Fruit fly (Drosophila melanogaster) whole organism, wandering third instar larva: ENCODE results near the gene ast.

ENCODE experiments used
- Abd-B ChIP-seq: fragments of >200 bp; optimal IDR thresholded peaks from 2 replicates; lab custom pipeline; 2017; ENCODE audit warnings: missing biosample characterization, missing genetic modification characterization
- CG32264 ChIP-seq: fragments of 200-800 bp; sonication (Bioruptor generic); optimal IDR thresholded peaks from 2 replicates; lab custom pipeline; 2016; ENCODE audit warnings: missing biosample characterization, missing genetic modification characterization
- CG9705 ChIP-seq: fragments of 200-800 bp; sonication (Bioruptor generic); optimal IDR thresholded peaks from 2 replicates; lab custom pipeline; 2018; ENCODE audit warnings: missing biosample characterization, mild to moderate bottlenecking, missing genetic modification characterization
- CrebA ChIP-seq: fragments of 200-800 bp; sonication (Bioruptor generic); optimal IDR thresholded peaks from 2 replicates; lab custom pipeline; 2016; ENCODE audit warnings: missing biosample characterization, mild to moderate bottlenecking, missing genetic modification characterization, borderline replicate concordance
- Dfd ChIP-seq: fragments of >200 bp; optimal IDR thresholded peaks from 2 replicates; lab custom pipeline; 2017; ENCODE audit warnings: missing biosample characterization, missing genetic modification characterization
- Dif ChIP-seq: fragments of 200-275, 200-300 bp; sonication (Bioruptor generic); optimal IDR thresholded peaks from 2 replicates; lab custom pipeline; 2018; ENCODE audit warnings: missing biosample characterization, missing genetic modification characterization; ENCODE audit not compliant: partially characterized antibody
- GATAd ChIP-seq: sonication (Bioruptor generic); optimal IDR thresholded peaks from 2 replicates; lab custom pipeline; 2016; ENCODE audit warnings: missing biosample characterization, missing genetic modification characterization
- HLH106 ChIP-seq: fragments of 200-800 bp; optimal IDR thresholded peaks from 3 replicates; lab custom pipeline; 2019; ENCODE audit warnings: missing biosample characterization, mild to moderate bottlenecking, missing genetic modification characterization, moderate library complexity
- Hnf4 ChIP-seq: fragments of 200-800 bp; sonication (Bioruptor generic); optimal IDR thresholded peaks from 2 replicates; lab custom pipeline; 2016; ENCODE audit warnings: missing biosample characterization, mild to moderate bottlenecking, missing genetic modification characterization
- Hr78 ChIP-seq: fragments of >200 bp; optimal IDR thresholded peaks from 2 replicates; lab custom pipeline; 2017; ENCODE audit warnings: missing biosample characterization, missing genetic modification characterization
- Hr83 ChIP-seq: fragments of 200-300 bp; sonication (Bioruptor generic); optimal IDR thresholded peaks from 2 replicates; lab custom pipeline; 2016; ENCODE audit warnings: missing biosample characterization, mild to moderate bottlenecking, missing genetic modification characterization, moderate library complexity; ENCODE audit not compliant: poor library complexity, severe bottlenecking
- Jra ChIP-seq: sonication (Bioruptor generic); optimal IDR thresholded peaks from 2 replicates; lab custom pipeline; 2016; ENCODE audit warnings: missing biosample characterization, missing genetic modification characterization
- Mio ChIP-seq: sonication (Bioruptor generic); optimal IDR thresholded peaks from 2 replicates; lab custom pipeline; 2016; ENCODE audit warnings: missing biosample characterization, missing genetic modification characterization
- Myc ChIP-seq: fragments of >200 bp; optimal IDR thresholded peaks from 2 replicates; lab custom pipeline; 2017
- N ChIP-seq: fragments of >200 bp; optimal IDR thresholded peaks from 2 replicates; lab custom pipeline; 2018; ENCODE audit warnings: missing biosample characterization, missing external identifiers, missing genetic modification characterization
- OdsH ChIP-seq: fragments of 200-800 bp; sonication (Bioruptor generic); optimal IDR thresholded peaks from 2 replicates; lab custom pipeline; 2016; ENCODE audit warnings: missing biosample characterization, mild to moderate bottlenecking, missing genetic modification characterization
- Rel ChIP-seq, 2 experiments: fragments of 200-800 bp; sonication (Bioruptor generic) in 1 of 2; optimal IDR thresholded peaks; 2 replicates in 1 of 2; 3 replicates in 1 of 2; lab custom pipeline; 2016 to 2019; ENCODE audit warnings: mild to moderate bottlenecking in 2 of 2, missing biosample characterization in 2 of 2, missing genetic modification characterization in 2 of 2, moderate library complexity in 1 of 2
- Sp1 ChIP-seq: fragments of 200-800 bp; sonication (Bioruptor generic); optimal IDR thresholded peaks from 3 replicates; lab custom pipeline; 2019; ENCODE audit warnings: missing biosample characterization, mild to moderate bottlenecking, missing genetic modification characterization, moderate library complexity
- Vsx2 ChIP-seq: fragments of 200-300, 225-300 bp; sonication (Bioruptor generic); optimal IDR thresholded peaks from 2 replicates; lab custom pipeline; 2018; ENCODE audit warnings: missing biosample characterization, missing genetic modification characterization; ENCODE audit not compliant: partially characterized antibody
- br ChIP-seq: fragments of 200-800 bp; sonication (Bioruptor generic); optimal IDR thresholded peaks from 2 replicates; lab custom pipeline; 2016; ENCODE audit warnings: missing biosample characterization, missing genetic modification characterization
- brk ChIP-seq: fragments of 200-800 bp; sonication (Bioruptor generic); optimal IDR thresholded peaks from 2 replicates; lab custom pipeline; 2016; ENCODE audit warnings: missing biosample characterization, mild to moderate bottlenecking, missing genetic modification characterization
- dl ChIP-seq, 2 experiments: fragments of 175-275, 200-275 bp in 1 of 2; fragments of 200-275 bp in 1 of 2; sonication (Bioruptor generic); optimal IDR thresholded peaks; lab custom pipeline; 2018; ENCODE audit warnings: mild to moderate bottlenecking in 2 of 2, missing biosample characterization in 2 of 2, missing genetic modification characterization in 2 of 2, moderate library complexity in 2 of 2; ENCODE audit not compliant: partially characterized antibody in 2 of 2, insufficient read depth in 1 of 2
- dmrt93B ChIP-seq: fragments of 200-800 bp; sonication (Bioruptor generic); optimal IDR thresholded peaks from 2 replicates; lab custom pipeline; 2018; ENCODE audit warnings: missing biosample characterization, mild to moderate bottlenecking, missing genetic modification characterization
- dsf ChIP-seq: sonication (Bioruptor generic); optimal IDR thresholded peaks from 2 replicates; lab custom pipeline; 2016; ENCODE audit warnings: missing biosample characterization, missing genetic modification characterization, borderline replicate concordance
- ey ChIP-seq: fragments of 200-800 bp; sonication (Bioruptor generic); optimal IDR thresholded peaks from 2 replicates; lab custom pipeline; 2016; ENCODE audit warnings: missing biosample characterization, missing genetic modification characterization
- foxo ChIP-seq, 2 experiments: fragments of 200-800 bp; sonication (Bioruptor generic); optimal IDR thresholded peaks; 2 replicates in 1 of 2; 3 replicates in 1 of 2; lab custom pipeline; 2016 to 2017; ENCODE audit warnings: missing biosample characterization in 2 of 2, missing genetic modification characterization in 2 of 2
- fru ChIP-seq: fragments of 200-800 bp; sonication (Bioruptor generic); optimal IDR thresholded peaks from 3 replicates; lab custom pipeline; 2016; ENCODE audit warnings: missing biosample characterization, mild to moderate bottlenecking, missing genetic modification characterization
- h ChIP-seq: fragments of 200-800 bp; sonication (Bioruptor generic); optimal IDR thresholded peaks from 3 replicates; lab custom pipeline; 2016; ENCODE audit warnings: missing biosample characterization, mild to moderate bottlenecking, missing genetic modification characterization
- jim ChIP-seq: fragments of 175-275, 200-325 bp; sonication (Bioruptor generic); optimal IDR thresholded peaks from 2 replicates; lab custom pipeline; 2016; ENCODE audit warnings: missing biosample characterization, mild to moderate bottlenecking, missing genetic modification characterization
- lola ChIP-seq: fragments of >200 bp; optimal IDR thresholded peaks from 2 replicates; lab custom pipeline; 2017; ENCODE audit warnings: missing biosample characterization, missing genetic modification characterization
- pan ChIP-seq: fragments of >200 bp; optimal IDR thresholded peaks from 2 replicates; lab custom pipeline; 2017
- psq ChIP-seq: fragments of 200-800 bp; sonication (Bioruptor generic); optimal IDR thresholded peaks from 3 replicates; lab custom pipeline; 2017; ENCODE audit warnings: missing biosample characterization, mild to moderate bottlenecking, missing genetic modification characterization, moderate library complexity
- rgr ChIP-seq: fragments of 200-800 bp; sonication (Bioruptor generic); optimal IDR thresholded peaks from 3 replicates; lab custom pipeline; 2016; ENCODE audit warnings: missing biosample characterization, mild to moderate bottlenecking, missing genetic modification characterization
- sage ChIP-seq: fragments of 200-800 bp; sonication (Bioruptor generic); optimal IDR thresholded peaks from 2 replicates; lab custom pipeline; 2016; ENCODE audit warnings: missing biosample characterization, mild to moderate bottlenecking, missing genetic modification characterization
- sv ChIP-seq: fragments of 200-800 bp; sonication (Bioruptor generic); optimal IDR thresholded peaks from 3 replicates; lab custom pipeline; 2016; ENCODE audit warnings: missing biosample characterization, missing genetic modification characterization
- tai ChIP-seq: sonication (Bioruptor generic); optimal IDR thresholded peaks from 2 replicates; lab custom pipeline; 2016; ENCODE audit warnings: missing biosample characterization, missing genetic modification characterization
- usp ChIP-seq: fragments of >200 bp; optimal IDR thresholded peaks from 2 replicates; lab custom pipeline; 2017; ENCODE audit warnings: missing biosample characterization, missing genetic modification characterization
- woc ChIP-seq: sonication (Bioruptor generic); optimal IDR thresholded peaks from 2 replicates; lab custom pipeline; 2016; ENCODE audit warnings: missing biosample characterization, mild to moderate bottlenecking, missing genetic modification characterization

Gene ast

DNA sequence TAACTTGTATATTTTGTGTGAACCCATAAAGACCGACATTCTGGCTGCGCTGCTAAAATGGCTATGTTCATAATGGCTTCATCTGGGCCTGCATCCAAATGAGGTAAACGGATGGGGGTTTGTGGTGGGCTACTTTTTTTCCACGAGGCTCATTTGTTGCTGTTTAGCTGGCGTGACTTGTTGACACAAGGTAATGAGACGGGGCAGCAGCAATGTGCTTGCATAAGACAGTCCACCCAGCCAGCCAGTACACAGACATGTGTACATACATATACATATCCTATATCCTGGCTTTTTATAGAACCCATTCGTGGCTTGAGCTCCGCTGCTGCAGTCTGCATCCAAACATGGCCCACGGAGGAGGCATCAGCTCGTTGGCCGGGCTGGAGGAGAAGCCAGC, 34.9 kb downstream of the ast start, which contains the start of gene CG14340:
CG14340 (plus strand) TSS at position 301 of the 400 bp plus-strand sequence.
- no peak for TF ChIP-seq CrebA (GFP tag; lab: Kevin White, UChicago)
- TF ChIP-seq ey (GFP tag; lab: Kevin White, UChicago): no peak
- TF ChIP-seq GATAd: no peak
- TF ChIP-seq Hr78 (GFP tag; lab: Kevin White, UChicago): no peak
- TF ChIP-seq Abd-B (GFP tag; lab: Kevin White, UChicago): no peak
- TF ChIP-seq Sp1 (GFP tag; lab: Kevin White, UChicago): no peak
- TF ChIP-seq brk (GFP tag; lab: Kevin White, UChicago): no peak
- TF ChIP-seq dmrt93B (GFP tag; lab: Kevin White, UChicago): no peak
- TF ChIP-seq psq (GFP tag; lab: Kevin White, UChicago): no peak

DNA sequence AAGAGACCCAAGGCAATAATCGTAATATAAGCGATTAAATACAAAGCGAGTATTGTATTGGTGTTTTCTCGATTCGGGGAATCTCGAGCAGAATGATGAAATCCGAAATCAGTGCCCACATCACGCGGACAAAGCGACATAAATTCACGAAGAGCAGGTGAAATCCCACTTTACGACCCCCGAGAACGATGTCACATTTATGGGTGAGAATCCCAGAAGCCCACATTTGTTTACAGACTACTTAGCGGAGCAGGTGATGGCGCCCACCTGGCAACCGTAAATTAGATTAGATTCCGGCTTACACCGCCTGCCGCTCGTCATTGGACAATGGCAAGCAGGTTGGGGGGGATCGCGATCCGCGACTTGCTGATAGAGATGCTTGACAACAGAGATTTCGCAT, 36.5 kb downstream of the ast start:
- TF ChIP-seq usp (GFP tag; lab: Kevin White, UChicago) (no peak), pan (lab: Kevin White, UChicago) (no peak), Rel (GFP tag; optimal IDR thresholded peaks at IDR 0.05; lab: Kevin White, UChicago) (no peak), Rel (tag; optimal IDR thresholded peaks at IDR 0.05; lab: Kevin White, UChicago) (peak; percentile 84), dsf (GFP tag; lab: Kevin White, UChicago) (no peak)

DNA sequence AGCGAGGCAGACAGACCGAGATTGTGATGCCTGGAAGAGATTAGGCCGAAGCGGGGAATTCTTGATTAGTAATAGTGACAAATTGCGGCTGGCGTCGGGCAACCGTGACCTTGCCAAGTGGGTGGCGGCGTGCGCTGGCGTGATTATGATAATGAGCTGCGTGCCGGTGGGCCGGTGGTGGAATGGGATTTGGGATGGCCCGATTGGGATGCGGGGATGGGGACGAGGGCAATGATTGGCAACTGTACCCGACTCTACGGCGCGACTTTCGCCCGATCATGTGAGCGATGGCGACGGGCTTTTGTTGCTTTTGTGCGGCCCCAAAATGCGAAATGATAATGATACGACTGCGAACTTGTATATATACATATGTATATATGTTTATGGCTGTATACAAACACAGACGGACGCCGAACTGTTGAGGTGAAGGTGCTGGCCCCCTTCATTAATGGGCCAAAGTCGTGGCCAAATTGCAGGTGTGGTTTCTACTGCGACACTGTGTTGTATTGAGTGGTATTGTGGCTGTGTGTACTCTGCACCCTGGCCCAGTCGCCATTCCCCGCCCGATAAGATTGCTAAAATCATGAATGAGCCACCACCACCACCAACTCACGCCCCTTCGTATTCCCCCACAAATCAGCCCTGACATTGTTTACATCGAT, 39.0 kb downstream of the ast start:
- TF ChIP-seq usp (GFP tag; lab: Kevin White, UChicago): no peak
- no peak for TF ChIP-seq CG32264 (GFP tag; lab: Kevin White, UChicago)
- peak; percentile 67 for TF ChIP-seq h (GFP tag; lab: Kevin White, UChicago)
- no peak for TF ChIP-seq dsf (GFP tag; lab: Kevin White, UChicago)
- TF ChIP-seq brk (GFP tag; lab: Kevin White, UChicago): no peak
- TF ChIP-seq GATAd: no peak
- no peak for TF ChIP-seq Mio (GFP tag; lab: Kevin White, UChicago)
- peak; percentile 76 for TF ChIP-seq Hnf4 (GFP tag; lab: Kevin White, UChicago)
- no peak for TF ChIP-seq Dif (GFP tag; lab: Kevin White, UChicago)
- no peak for TF ChIP-seq pan (lab: Kevin White, UChicago)
- TF ChIP-seq Jra (GFP tag; lab: Kevin White, UChicago): peak; percentile 48
- TF ChIP-seq Hr78 (GFP tag; lab: Kevin White, UChicago): no peak
- TF ChIP-seq dmrt93B (GFP tag; lab: Kevin White, UChicago): no peak
- TF ChIP-seq foxo (GFP tag; optimal IDR thresholded peaks at IDR 0.05; lab: Kevin White, UChicago): peak in 1 of 2 experiments; percentile 2
- no peak for TF ChIP-seq woc (GFP tag; lab: Kevin White, UChicago)
- no peak for TF ChIP-seq HLH106
- TF ChIP-seq rgr (GFP tag; lab: Kevin White, UChicago): no peak
- no peak for TF ChIP-seq Hr83 (GFP tag; lab: Kevin White, UChicago)
- no peak for TF ChIP-seq dl (GFP tag; optimal IDR thresholded peaks at IDR 0.05; lab: Kevin White, UChicago; ENCODE audit: insufficient read depth in 1 of 2, partially characterized antibody in 2 of 2)
- no peak for TF ChIP-seq Myc (lab: Kevin White, UChicago)
- no peak for TF ChIP-seq CG9705
- no peak for TF ChIP-seq CrebA (GFP tag; lab: Kevin White, UChicago)
- TF ChIP-seq fru (GFP tag; lab: Kevin White, UChicago): peak; percentile 24
- no peak for TF ChIP-seq ey (GFP tag; lab: Kevin White, UChicago)
- no peak for TF ChIP-seq Dfd (GFP tag; lab: Kevin White, UChicago)
- TF ChIP-seq OdsH (GFP tag; lab: Kevin White, UChicago): no peak
- TF ChIP-seq sage (GFP tag; lab: Kevin White, UChicago): no peak
- no peak for TF ChIP-seq Vsx2
- TF ChIP-seq Sp1 (GFP tag; lab: Kevin White, UChicago): no peak
- TF ChIP-seq jim (GFP tag; lab: Kevin White, UChicago): no peak
- TF ChIP-seq br (GFP tag; lab: Kevin White, UChicago): peak; percentile 19
- TF ChIP-seq tai (GFP tag; lab: Kevin White, UChicago): no peak
- TF ChIP-seq Rel (GFP tag; optimal IDR thresholded peaks at IDR 0.05; lab: Kevin White, UChicago): peak; percentile 58
- peak; percentile 74 for TF ChIP-seq Rel (tag; optimal IDR thresholded peaks at IDR 0.05; lab: Kevin White, UChicago)
- no peak for TF ChIP-seq N (GFP tag; lab: Kevin White, UChicago)
- no peak for TF ChIP-seq psq (GFP tag; lab: Kevin White, UChicago)
- no peak for TF ChIP-seq sv (GFP tag; lab: Kevin White, UChicago)
- TF ChIP-seq lola (GFP tag; lab: Kevin White, UChicago): no peak
- no peak for TF ChIP-seq Abd-B (GFP tag; lab: Kevin White, UChicago)
